Fruit fly (Drosophila melanogaster) ovary, adult (tissue): ENCODE data around the gene MsrA.

Experiments
- CG17801 ChIP-seq: fragments of 200-800 bp; optimal IDR thresholded peaks from 2 replicates; lab custom pipeline; 2019; ENCODE audit warnings: missing biosample characterization, mild to moderate bottlenecking, missing genetic modification characterization, moderate library complexity; ENCODE audit not compliant: partially characterized antibody

Gene MsrA

DNA sequence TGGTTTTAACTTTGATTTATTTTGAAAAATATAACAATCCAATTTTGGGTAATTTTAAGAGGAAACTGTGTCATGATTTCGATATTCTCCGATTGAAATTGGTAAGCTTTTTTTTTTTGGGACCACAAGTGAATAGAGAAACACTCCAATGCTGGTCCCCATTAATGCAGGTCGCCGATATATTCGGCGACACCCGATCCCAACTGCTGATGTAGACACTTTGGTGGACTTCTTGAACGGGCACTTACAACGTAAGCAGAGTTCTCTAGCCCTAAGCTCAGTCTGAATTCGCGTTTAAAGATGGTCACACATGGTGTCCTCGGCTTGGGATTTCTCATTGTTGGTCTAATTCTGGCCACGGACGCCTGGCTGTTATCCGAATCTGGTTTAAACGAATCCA lies 9.5 kb downstream of the MsrA start, which contains the start of gene yellow-k:
Gene yellow-k (plus strand): TSS at position 301 of the 400 bp plus-strand sequence.
- no peak for TF ChIP-seq CG17801 (GFP tag; lab: Kevin White, UChicago)

- peak; percentile 16 for TF ChIP-seq CG17801 (GFP tag; lab: Kevin White, UChicago)
Measured at dm6 chr3L:15523806-15524346, 13.0 kb downstream of the MsrA start, which contains the start of gene CG7945. TSS of gene CG7945 (minus strand) at chr3L:15524137.

DNA sequence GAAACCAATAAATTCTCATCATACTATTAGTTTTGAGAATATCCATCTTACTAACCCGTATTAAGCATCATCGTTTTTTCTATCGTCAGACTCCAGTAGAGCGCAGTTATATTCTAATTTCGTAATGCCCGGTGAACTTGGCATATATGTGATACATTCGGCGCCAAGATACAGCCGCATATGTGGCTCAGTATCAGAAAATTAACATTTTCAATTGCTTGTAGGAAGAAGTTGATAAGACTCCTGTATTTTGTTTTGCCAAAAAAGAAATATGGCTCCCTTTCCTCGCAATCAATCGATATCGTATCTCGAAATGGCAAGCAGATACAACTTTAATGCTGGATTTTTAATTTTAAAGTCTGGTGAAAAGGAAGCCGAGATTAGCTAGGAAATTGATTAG lies 14.3 kb downstream of the MsrA start, which contains the start of gene CG33986:
Gene CG33986 (minus strand): TSS at position 101 of the 400 bp plus-strand sequence.
- no peak for TF ChIP-seq CG17801 (GFP tag; lab: Kevin White, UChicago)

- TF ChIP-seq CG17801 (GFP tag; lab: Kevin White, UChicago): no peak
Measured at dm6 chr3L:15526712-15527111, 15.9 kb downstream of the MsrA start, which contains the start of gene CG33985. TSS of gene CG33985 (minus strand) at chr3L:15526812.

- TF ChIP-seq CG17801 (GFP tag; lab: Kevin White, UChicago): no peak
Measured at dm6 chr3L:15527416-15527815, 16.6 kb downstream of the MsrA start, which contains the start of gene CG42729. TSS of gene CG42729 (minus strand) at chr3L:15527516.

- no peak for TF ChIP-seq CG17801 (GFP tag; lab: Kevin White, UChicago)
Measured at dm6 chr3L:15528096-15528495, 17.2 kb downstream of the MsrA start, which contains the start of gene CG42728. TSS of gene CG42728 (minus strand) at chr3L:15528196.

- TF ChIP-seq CG17801 (GFP tag; lab: Kevin White, UChicago): no peak
Measured at dm6 chr3L:15529143-15529542, 18.3 kb downstream of the MsrA start, which contains the start of gene obst-H. TSS of gene obst-H (minus strand) at chr3L:15529243.

DNA sequence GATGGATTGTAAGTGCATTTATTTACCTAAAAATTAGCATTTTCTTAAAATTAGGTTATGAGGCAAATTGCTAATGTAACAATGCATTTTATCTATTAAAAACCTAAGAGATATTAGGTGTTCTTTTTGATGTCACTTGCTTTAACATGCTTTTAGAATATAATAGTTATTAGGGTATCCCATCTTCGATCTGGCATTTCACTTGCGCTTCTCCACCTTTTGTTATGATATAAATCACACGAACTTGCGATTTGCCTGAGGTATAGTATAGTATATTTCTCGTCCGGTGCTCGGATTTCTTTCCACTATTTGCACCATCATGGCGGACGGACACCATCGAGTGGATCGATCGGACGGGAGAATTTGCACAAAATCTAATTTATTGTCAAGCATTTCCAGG lies 19.2 kb downstream of the MsrA start:
- no peak for TF ChIP-seq CG17801 (GFP tag; lab: Kevin White, UChicago)

dm6 chr3L:15530638-15531225 lies 19.9 kb downstream of the MsrA start:
- TF ChIP-seq CG17801 (GFP tag; lab: Kevin White, UChicago): no peak

DNA sequence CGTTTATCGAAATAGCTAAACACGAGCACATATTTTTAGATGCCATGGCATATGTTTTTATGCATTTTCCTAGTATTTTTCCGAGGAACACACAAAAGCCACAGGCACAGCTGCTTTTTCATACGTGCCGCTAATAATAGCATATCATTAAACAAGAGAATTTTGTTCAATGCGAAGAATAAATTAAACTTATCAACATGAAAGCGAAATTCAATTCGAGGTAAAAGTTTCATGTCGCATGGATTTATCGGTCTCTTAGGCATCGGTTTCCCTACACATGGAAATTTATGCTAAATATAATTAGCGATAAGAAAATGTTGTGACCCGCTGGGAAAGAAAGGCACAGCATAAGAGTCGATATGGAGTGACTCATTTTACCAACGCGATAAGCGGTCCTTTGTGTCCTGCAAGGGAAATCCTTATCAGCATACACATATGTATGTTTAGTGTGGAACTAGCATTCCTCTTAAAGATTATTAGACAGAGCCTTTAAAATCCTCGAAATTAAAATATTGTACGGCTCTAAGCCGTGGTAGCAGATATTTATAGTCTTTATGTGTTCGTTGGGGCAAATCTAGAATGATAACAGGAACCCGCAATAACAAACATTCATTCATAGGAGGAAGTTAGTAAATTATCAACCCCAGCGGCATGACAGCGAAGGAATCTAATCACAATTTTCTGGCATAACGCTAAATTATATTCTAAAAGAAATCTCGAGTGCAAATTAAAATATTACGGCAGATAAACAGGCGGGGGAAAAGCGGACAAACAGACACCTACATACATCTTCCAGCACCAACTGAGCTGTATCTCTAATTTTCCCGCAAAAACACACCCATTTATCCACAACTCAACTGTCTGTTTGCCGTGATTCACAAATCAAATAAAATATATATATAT lies 20.8 kb downstream of the MsrA start, which contains the start of gene CG43248:
Gene CG43248 (minus strand): TSS at position 51 of the 903 bp plus-strand sequence.
- no peak for TF ChIP-seq CG17801 (GFP tag; lab: Kevin White, UChicago)

DNA sequence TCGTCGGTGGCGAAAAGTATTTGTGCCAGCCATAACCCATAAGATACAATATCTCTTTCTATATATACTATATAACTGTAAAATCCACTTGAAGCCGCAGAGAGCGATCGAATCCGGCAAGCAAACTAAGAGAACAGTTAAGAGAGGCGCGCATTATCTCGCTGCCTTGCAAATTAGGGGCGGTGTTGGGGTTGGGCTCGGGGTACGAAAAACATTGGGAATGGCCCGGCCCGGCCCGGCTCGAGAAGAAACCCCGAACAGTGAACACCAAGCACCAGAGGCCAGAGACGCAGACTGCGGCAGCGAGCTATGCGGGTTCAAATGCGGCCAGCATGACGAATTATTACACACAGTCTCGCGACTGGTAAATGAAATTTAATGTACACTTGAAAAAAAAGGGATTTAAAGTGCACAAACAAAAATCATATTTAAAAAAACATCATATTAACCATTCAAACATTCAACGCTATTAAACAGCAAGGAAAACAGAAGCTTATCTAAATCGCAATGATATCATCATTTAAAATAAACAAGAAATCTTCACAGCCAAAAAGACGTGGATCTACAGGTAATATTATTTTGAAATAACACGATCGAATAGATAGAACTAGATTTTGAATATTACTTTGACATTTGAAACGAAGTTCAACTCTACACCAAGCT lies 21.6 kb downstream of the MsrA start:
- no peak for TF ChIP-seq CG17801 (GFP tag; lab: Kevin White, UChicago)

- TF ChIP-seq CG17801 (GFP tag; lab: Kevin White, UChicago): no peak
Measured at dm6 chr3L:15533402-15534129, 22.7 kb downstream of the MsrA start.

DNA sequence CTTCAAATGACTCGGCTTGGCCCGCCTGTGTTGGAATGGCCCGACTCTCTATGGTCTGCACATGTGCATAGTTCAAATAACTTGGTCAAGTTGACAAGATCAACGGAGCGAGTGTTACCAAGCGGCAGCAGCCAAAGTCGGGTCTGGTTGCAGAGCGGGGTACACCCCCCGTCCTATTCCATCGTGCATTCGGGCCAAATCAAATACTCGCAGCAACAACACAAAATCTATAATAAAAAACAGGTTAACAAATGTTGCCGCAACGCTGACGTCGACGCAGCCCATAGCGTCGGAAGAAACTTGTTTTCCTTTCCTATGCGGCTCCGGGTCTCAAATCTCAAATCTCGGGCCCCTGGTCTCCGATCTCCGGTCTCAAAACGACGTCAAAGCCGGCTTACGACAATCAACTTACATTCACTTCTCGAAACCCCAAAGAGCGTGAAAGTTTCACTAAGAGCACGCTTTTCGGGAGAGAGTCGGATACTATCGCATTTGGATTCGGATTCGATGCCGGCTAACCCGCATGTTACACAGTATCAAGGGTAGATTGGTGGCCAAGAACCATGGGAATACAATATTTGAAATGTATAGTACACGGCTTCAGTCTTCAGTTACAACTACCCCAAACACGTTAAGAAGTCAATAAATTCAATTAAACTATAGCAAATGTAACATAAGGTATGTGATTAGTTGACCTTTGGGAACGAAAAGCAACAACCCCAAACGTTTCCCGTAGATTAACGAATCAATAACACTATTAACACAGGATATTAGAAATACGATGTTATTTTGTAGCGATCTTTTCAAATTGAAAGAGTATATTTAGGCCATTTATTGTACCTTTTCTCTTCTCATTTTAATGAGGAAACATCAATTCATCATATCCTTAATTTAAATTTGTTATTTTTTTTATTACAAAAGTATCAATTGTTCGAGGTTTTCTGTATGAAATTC lies 23.7 kb downstream of the MsrA start:
- TF ChIP-seq CG17801 (GFP tag; lab: Kevin White, UChicago): no peak
